Worm (Caenorhabditis elegans): Measurements from ENCODE around the gene C16A11.4.

- TF ChIP-seq ama-1 (optimal IDR thresholded peaks at IDR 0.05): no peak
- no peak for TF ChIP-seq unc-55 (GFP tag; optimal IDR thresholded peaks at IDR 0.05)
- no peak for TF ChIP-seq lsy-2 (tag; optimal IDR thresholded peaks at IDR 0.05)
- TF ChIP-seq alr-1 (tag; optimal IDR thresholded peaks at IDR 0.05): no peak
- TF ChIP-seq ZK546.5 (tag; optimal IDR thresholded peaks at IDR 0.05): no peak
- no peak for TF ChIP-seq ceh-82 (tag; optimal IDR thresholded peaks at IDR 0.05)
Observed at ce11 chrII:4267711-4268110, 40.9 kb downstream of the C16A11.4 start.
